Fruit fly (Drosophila melanogaster) whole organism, embryonic: ENCODE results near the gene fan.

Experiments used
- CG10979 ChIP-seq: fragments of 200-800 bp; sonication (Bioruptor generic); optimal IDR thresholded peaks from 2 replicates; lab custom pipeline; 2018; ENCODE audit warnings: missing biosample characterization, mild to moderate bottlenecking, missing genetic modification characterization, moderate library complexity
- CG11456 ChIP-seq: fragments of 200-800 bp; sonication (Bioruptor generic); IDR thresholded peaks from 3 replicates; pipeline ENCODE4 v1.3.6; 2022; ENCODE audit warnings: missing biosample characterization, missing genetic modification characterization
- CG12104 ChIP-seq: fragments of 200-800 bp; sonication (Bioruptor generic); optimal IDR thresholded peaks from 3 replicates; lab custom pipeline; 2016; ENCODE audit warnings: missing biosample characterization, missing genetic modification characterization
- CG12236 ChIP-seq: fragments of 200-800 bp; sonication (Bioruptor generic); optimal IDR thresholded peaks from 2 replicates; lab custom pipeline; 2016; ENCODE audit warnings: missing biosample characterization, missing genetic modification characterization
- CG12299 ChIP-seq: fragments of 200-800 bp; sonication (Bioruptor generic); optimal IDR thresholded peaks from 2 replicates; lab custom pipeline; 2018; ENCODE audit warnings: missing biosample characterization, mild to moderate bottlenecking, missing genetic modification characterization
- CG14441 ChIP-seq: fragments of 200-800 bp; sonication (Bioruptor generic); IDR thresholded peaks from 2 replicates; pipeline ENCODE4 v1.3.6; 2022; ENCODE audit warnings: missing biosample characterization, missing genetic modification characterization
- CG15011 ChIP-seq: fragments of 200-800 bp; sonication (Bioruptor generic); optimal IDR thresholded peaks from 3 replicates; lab custom pipeline; 2018; ENCODE audit warnings: missing biosample characterization, mild to moderate bottlenecking, missing genetic modification characterization
- CG15073 ChIP-seq: fragments of 200-800 bp; sonication (Bioruptor generic); optimal IDR thresholded peaks from 2 replicates; lab custom pipeline; 2016; ENCODE audit warnings: missing biosample characterization, missing genetic modification characterization
- CG17612 ChIP-seq: fragments of 200-800 bp; sonication (Bioruptor generic); IDR thresholded peaks from 2 replicates; pipeline ENCODE4 v1.3.6; 2022; ENCODE audit warnings: missing biosample characterization, missing genetic modification characterization
- CG18599 ChIP-seq: fragments of 200-800 bp; sonication (Bioruptor generic); optimal IDR thresholded peaks from 3 replicates; lab custom pipeline; 2017; ENCODE audit warnings: missing biosample characterization, missing genetic modification characterization, mild to moderate bottlenecking, moderate library complexity, missing genetic modification reagents
- CG34224 ChIP-seq: fragments of 200-800 bp; sonication (Bioruptor generic); IDR thresholded peaks from 3 replicates; pipeline ENCODE4 v1.3.6; 2022; ENCODE audit warnings: missing biosample characterization, missing genetic modification characterization; ENCODE audit not compliant: partially characterized antibody
- CG4360 ChIP-seq: fragments of 200-800 bp; sonication (Bioruptor generic); IDR thresholded peaks from 2 replicates; pipeline ENCODE4 v1.3.6; 2022; ENCODE audit warnings: missing biosample characterization, missing genetic modification characterization
- CG4617 ChIP-seq: fragments of 200-800 bp; sonication (Bioruptor generic); optimal IDR thresholded peaks from 3 replicates; lab custom pipeline; 2016; ENCODE audit warnings: missing biosample characterization, missing genetic modification characterization, borderline replicate concordance
- CG6272 ChIP-seq: fragments of 200-800 bp; sonication (Bioruptor generic); IDR thresholded peaks from 2 replicates; pipeline ENCODE4 v1.3.6; 2022; ENCODE audit warnings: missing biosample characterization, missing genetic modification characterization
- CG6765 ChIP-seq: fragments of 200-800 bp; sonication (Bioruptor generic); optimal IDR thresholded peaks from 3 replicates; lab custom pipeline; 2017; ENCODE audit warnings: missing biosample characterization, mild to moderate bottlenecking, missing genetic modification characterization
- CG7372 ChIP-seq: fragments of 200-800 bp; sonication (Bioruptor generic); IDR thresholded peaks from 2 replicates; pipeline ENCODE4 v1.3.6; 2022; ENCODE audit warnings: missing biosample characterization, missing genetic modification characterization
- CG7745 ChIP-seq: fragments of 200-800 bp; sonication (Bioruptor generic); optimal IDR thresholded peaks from 2 replicates; lab custom pipeline; 2018; ENCODE audit warnings: missing biosample characterization, mild to moderate bottlenecking, missing genetic modification characterization, moderate library complexity
- CG9609 ChIP-seq: fragments of 200-800 bp; sonication (Bioruptor generic); optimal IDR thresholded peaks from 3 replicates; lab custom pipeline; 2016; ENCODE audit warnings: missing biosample characterization, missing genetic modification characterization
- D19A ChIP-seq: fragments of 200-800 bp; optimal IDR thresholded peaks from 3 replicates; lab custom pipeline; 2019; ENCODE audit warnings: missing biosample characterization, mild to moderate bottlenecking, missing genetic modification characterization, moderate library complexity
- Doc2 ChIP-seq: fragments of 200-800 bp; sonication (Bioruptor generic); IDR thresholded peaks from 2 replicates; pipeline ENCODE4 v1.3.6; 2022; ENCODE audit warnings: missing biosample characterization, missing genetic modification characterization
- Fer1 ChIP-seq: fragments of 200-800 bp; sonication (Bioruptor generic); optimal IDR thresholded peaks from 2 replicates; lab custom pipeline; 2017; ENCODE audit warnings: missing biosample characterization, mild to moderate bottlenecking, missing genetic modification characterization
- HLH4C ChIP-seq: fragments of 200-800 bp; sonication (Bioruptor generic); IDR thresholded peaks from 3 replicates; pipeline ENCODE4 v1.3.6; 2022; ENCODE audit warnings: missing biosample characterization, missing genetic modification characterization; ENCODE audit not compliant: partially characterized antibody
- Hmx ChIP-seq: fragments of 200-800 bp; sonication (Bioruptor generic); optimal IDR thresholded peaks from 2 replicates; lab custom pipeline; 2016; ENCODE audit warnings: missing biosample characterization, missing genetic modification characterization
- Lpt ChIP-seq: fragments of >200 bp; optimal IDR thresholded peaks from 2 replicates; lab custom pipeline; 2018; ENCODE audit warnings: missing biosample characterization, missing genetic modification characterization
- MESR4 ChIP-seq: fragments of 200-800 bp; sonication (Bioruptor generic); optimal IDR thresholded peaks from 2 replicates; lab custom pipeline; 2018; ENCODE audit warnings: missing biosample characterization, mild to moderate bottlenecking, missing genetic modification characterization, moderate library complexity
- Meics ChIP-seq: fragments of 200-800 bp; sonication (Bioruptor generic); optimal IDR thresholded peaks from 2 replicates; lab custom pipeline; 2017; ENCODE audit warnings: missing biosample characterization, mild to moderate bottlenecking, missing genetic modification characterization
- Mrtf ChIP-seq: fragments of 200-800 bp; sonication (Bioruptor generic); IDR thresholded peaks from 3 replicates; pipeline ENCODE4 v1.3.6; 2022; ENCODE audit warnings: missing biosample characterization, missing genetic modification characterization
- NC2β ChIP-seq: fragments of 200-800 bp; sonication (Bioruptor generic); optimal IDR thresholded peaks from 2 replicates; lab custom pipeline; 2016; ENCODE audit warnings: missing biosample characterization, missing genetic modification characterization
- Sry-δ ChIP-seq: fragments of 200-800 bp; sonication (Bioruptor generic); optimal IDR thresholded peaks from 2 replicates; lab custom pipeline; 2016; ENCODE audit warnings: missing biosample characterization, missing genetic modification characterization
- Taf1 ChIP-seq: fragments of 200-800 bp; sonication (Bioruptor generic); IDR thresholded peaks from 2 replicates; pipeline ENCODE4 v1.3.6; 2022; ENCODE audit warnings: missing biosample characterization, missing genetic modification characterization
- croc ChIP-seq: fragments of 200-800 bp; sonication (Bioruptor generic); conservative IDR thresholded peaks from 3 replicates; pipeline ENCODE4 v1.3.6; 2022; ENCODE audit warnings: missing biosample characterization, missing genetic modification characterization
- disco-r ChIP-seq: fragments of 200-800 bp; sonication (Bioruptor generic); optimal IDR thresholded peaks from 2 replicates; lab custom pipeline; 2016; ENCODE audit warnings: missing biosample characterization, missing genetic modification characterization
- dm ChIP-seq: fragments of 200-800 bp; sonication (Bioruptor generic); optimal IDR thresholded peaks from 3 replicates; lab custom pipeline; 2016; ENCODE audit warnings: missing biosample characterization, missing genetic modification characterization
- esg ChIP-seq: fragments of 200-800 bp; sonication (Bioruptor generic); conservative IDR thresholded peaks from 2 replicates; pipeline ENCODE4 v1.3.6; 2022; ENCODE audit warnings: missing biosample characterization, missing genetic modification characterization
- fu2 ChIP-seq: fragments of 200-800 bp; sonication (Bioruptor generic); optimal IDR thresholded peaks from 2 replicates; lab custom pipeline; 2016; ENCODE audit warnings: missing biosample characterization, missing genetic modification characterization
- gcm2 ChIP-seq: fragments of 200-800 bp; sonication (Bioruptor generic); optimal IDR thresholded peaks from 2 replicates; lab custom pipeline; 2016; ENCODE audit warnings: missing biosample characterization, missing genetic modification characterization
- gem ChIP-seq: fragments of 200-800 bp; sonication (Bioruptor generic); optimal IDR thresholded peaks from 2 replicates; lab custom pipeline; 2019; ENCODE audit warnings: missing biosample characterization, mild to moderate bottlenecking, missing genetic modification characterization, moderate library complexity
- gro ChIP-seq: fragments of 200-800 bp; sonication (Bioruptor generic); optimal IDR thresholded peaks from 2 replicates; lab custom pipeline; 2016; ENCODE audit warnings: missing biosample characterization, missing genetic modification characterization
- pnt ChIP-seq: fragments of 200-800 bp; sonication (Bioruptor generic); optimal IDR thresholded peaks from 3 replicates; lab custom pipeline; 2016; ENCODE audit warnings: missing biosample characterization, missing genetic modification characterization
- prd ChIP-seq, 3 experiments: fragments of >200 bp in 2 of 3; fragments of 200-800 bp in 1 of 3; sonication (Bioruptor generic) in 1 of 3; optimal IDR thresholded peaks in 2 of 3; IDR thresholded peaks in 1 of 3; 2 replicates in 2 of 3; 3 replicates in 1 of 3; pipeline versions ENCODE4 v1.3.6 to Lab custom; 2017 to 2022; ENCODE audit warnings: missing biosample characterization in 1 of 3, missing genetic modification characterization in 1 of 3
- sisA ChIP-seq: fragments of 200-800 bp; sonication (Bioruptor generic); IDR thresholded peaks from 2 replicates; pipeline ENCODE4 v1.3.6; 2022; ENCODE audit warnings: missing biosample characterization, missing genetic modification characterization
- slbo ChIP-seq: fragments of 200-800 bp; sonication (Bioruptor generic); IDR thresholded peaks from 2 replicates; pipeline ENCODE4 v1.3.6; 2022; ENCODE audit warnings: missing biosample characterization, missing genetic modification characterization
- slp2 ChIP-seq: fragments of 200-800 bp; sonication (Bioruptor generic); optimal IDR thresholded peaks from 2 replicates; lab custom pipeline; 2016; ENCODE audit warnings: missing biosample characterization, missing genetic modification characterization
- tna ChIP-seq: fragments of 200-800 bp; sonication (Bioruptor generic); IDR thresholded peaks from 2 replicates; pipeline ENCODE4 v1.3.6; 2022; ENCODE audit warnings: missing biosample characterization, missing genetic modification characterization; ENCODE audit not compliant: partially characterized antibody
- unc-4 ChIP-seq: fragments of 200-800 bp; sonication (Bioruptor generic); IDR thresholded peaks from 2 replicates; pipeline ENCODE4 v1.3.6; 2022; ENCODE audit warnings: missing biosample characterization, missing genetic modification characterization; ENCODE audit not compliant: partially characterized antibody
- usp ChIP-seq: fragments of >200 bp; optimal IDR thresholded peaks from 2 replicates; lab custom pipeline; 2017; ENCODE audit warnings: missing biosample characterization, missing genetic modification characterization
- vnd ChIP-seq: fragments of 200-800 bp; sonication (Bioruptor generic); IDR thresholded peaks from 3 replicates; pipeline ENCODE4 v1.3.6; 2022; ENCODE audit warnings: missing biosample characterization, missing genetic modification characterization; ENCODE audit not compliant: partially characterized antibody
- wor ChIP-seq: fragments of 200-800 bp; sonication (Bioruptor generic); IDR thresholded peaks from 2 replicates; pipeline ENCODE4 v1.3.6; 2022; ENCODE audit warnings: missing biosample characterization, missing genetic modification characterization
- zen ChIP-seq: fragments of 200-800 bp; sonication (Bioruptor generic); optimal IDR thresholded peaks from 3 replicates; lab custom pipeline; 2018; ENCODE audit warnings: missing biosample characterization, mild to moderate bottlenecking, missing genetic modification characterization, moderate library complexity
- zen2 ChIP-seq: fragments of 200-800 bp; sonication (Bioruptor generic); IDR thresholded peaks from 3 replicates; pipeline ENCODE4 v1.3.6; 2022; ENCODE audit warnings: missing biosample characterization, missing genetic modification characterization; ENCODE audit not compliant: partially characterized antibody

fan gene

DNA sequence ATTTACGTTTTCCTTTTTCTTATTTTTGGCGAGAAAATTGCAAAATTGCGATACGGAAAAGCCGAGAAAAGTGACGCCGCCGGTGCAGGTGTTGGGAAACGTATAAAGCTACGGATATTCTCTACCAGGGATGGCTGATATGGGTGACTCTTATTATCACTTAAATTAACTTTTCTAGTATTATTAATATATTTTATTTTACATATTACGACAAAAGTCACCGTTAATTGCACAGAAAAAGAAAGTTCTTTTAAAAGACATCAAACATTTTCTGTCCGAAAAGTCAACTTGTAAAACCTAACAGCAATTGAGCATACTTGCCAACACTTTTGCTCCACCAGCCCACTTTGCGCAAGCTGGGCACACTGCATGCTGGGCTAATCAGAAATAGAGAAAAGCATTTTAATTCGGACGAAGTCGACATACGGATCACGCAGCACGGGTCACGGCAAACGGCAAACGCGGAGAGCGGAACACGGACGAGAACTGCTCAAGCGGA is 18.8 kb downstream of the fan start, which contains the start of the genes Cds and Uba2 (continued):
- TF ChIP-seq Sry-δ (GFP tag; lab: Kevin White, UChicago): peak; percentile 26
- peak; percentile 87 for TF ChIP-seq CG12299 (tag; lab: Kevin White, UChicago)
- TF ChIP-seq gem (tag; lab: Kevin White, UChicago): peak; percentile 96
- TF ChIP-seq CG7372 (GFP tag; lab: Robert Waterston, UW): peak; percentile 90
- TF ChIP-seq Hmx: peak; percentile 0
- peak; percentile 96 for TF ChIP-seq slbo
- TF ChIP-seq CG15011 (GFP tag; lab: Kevin White, UChicago): no peak
- peak; percentile 79 for TF ChIP-seq Mrtf (GFP tag; lab: Robert Waterston, UW)
- TF ChIP-seq Fer1 (GFP tag; lab: Kevin White, UChicago): peak; percentile 95
- peak; percentile 45 for TF ChIP-seq CG15073 (GFP tag; lab: Kevin White, UChicago)
- TF ChIP-seq gcm2 (GFP tag; lab: Kevin White, UChicago): peak; percentile 50
- peak; percentile 48 for TF ChIP-seq dm (GFP tag; lab: Kevin White, UChicago)
- TF ChIP-seq NC2β (GFP tag; lab: Kevin White, UChicago): peak; percentile 53
- no peak for TF ChIP-seq CG7745
- TF ChIP-seq pnt: peak; percentile 78
- TF ChIP-seq vnd: no peak
- TF ChIP-seq slp2: peak; percentile 70
- peak; percentile 37; the same call in 1 of the 2 replicates for TF ChIP-seq CG4360 (GFP tag; lab: Robert Waterston, UW)
- TF ChIP-seq sisA (GFP tag; lab: Robert Waterston, UW): peak; percentile 90
- TF ChIP-seq usp (GFP tag; lab: Kevin White, UChicago): no peak
- TF ChIP-seq CG4617 (GFP tag; lab: Kevin White, UChicago): peak; percentile 88
- peak; percentile 60; the same call in 1 of the 2 replicates for TF ChIP-seq Doc2 (GFP tag; lab: Robert Waterston, UW)
- no peak for TF ChIP-seq tna (GFP tag; lab: Robert Waterston, UW)
- peak; percentile 81 for TF ChIP-seq croc (GFP tag; lab: Robert Waterston, UW)
- TF ChIP-seq wor (GFP tag; lab: Robert Waterston, UW): peak; percentile 73
- TF ChIP-seq CG34224 (GFP tag; lab: Robert Waterston, UW): no peak
- TF ChIP-seq gro (GFP tag; lab: Kevin White, UChicago): peak; percentile 81
- TF ChIP-seq CG17612 (GFP tag; lab: Robert Waterston, UW): peak; percentile 82
- TF ChIP-seq fu2: peak; percentile 71
- TF ChIP-seq HLH4C (GFP tag; lab: Robert Waterston, UW): peak; percentile 47; the same call in 1 of the 3 replicates
- TF ChIP-seq CG12104 (GFP tag; lab: Kevin White, UChicago): peak; percentile 91
- TF ChIP-seq unc-4: 0 out of 2 replicates have a peak, but pooled peaks have one; percentile 29
- TF ChIP-seq esg: peak; percentile 85
- TF ChIP-seq CG18599 (GFP tag; lab: Kevin White, UChicago): peak; percentile 96
- peak; percentile 91 for TF ChIP-seq CG11456
- TF ChIP-seq MESR4: peak; percentile 95
- TF ChIP-seq CG6272 (GFP tag; lab: Robert Waterston, UW): peak; percentile 92
- TF ChIP-seq CG10979 (tag; lab: Kevin White, UChicago): peak; percentile 84
- peak; percentile 23 for TF ChIP-seq disco-r
- TF ChIP-seq prd (optimal IDR thresholded peaks at IDR 0.05; lab: Kevin White, UChicago): no peak
- TF ChIP-seq prd (GFP tag; IDR thresholded peaks at IDR 0.05; lab: Robert Waterston, UW): peak; percentile 93
- TF ChIP-seq CG9609 (GFP tag; lab: Kevin White, UChicago): peak; percentile 81
- TF ChIP-seq D19A (tag; lab: Kevin White, UChicago): no peak
- peak; percentile 86 for TF ChIP-seq Taf1 (GFP tag; lab: Robert Waterston, UW)
- peak; percentile 89 for TF ChIP-seq CG6765 (GFP tag; lab: Kevin White, UChicago)
- TF ChIP-seq Lpt (GFP tag; lab: Kevin White, UChicago): no peak
- TF ChIP-seq zen2 (GFP tag; lab: Robert Waterston, UW): no peak
- TF ChIP-seq Meics (GFP tag; lab: Kevin White, UChicago): peak; percentile 94
- peak; percentile 5 for TF ChIP-seq CG12236 (GFP tag; lab: Kevin White, UChicago)
- peak; percentile 91 for TF ChIP-seq CG14441 (GFP tag; lab: Robert Waterston, UW)
- peak; percentile 85 for TF ChIP-seq zen
